Worm (Caenorhabditis elegans): ENCODE results near the gene W04B5.5.
"Not testable (repeated sequence)": the region's sequence is repeated elsewhere in the genome, so short reads cannot be mapped to it uniquely, and the experiment has no call there.

Gene W04B5.5

ce11 chrIII:2435373-2435772 is 17.4 kb upstream of the W04B5.5 start, which contains the start of gene W04B5.6:
TSS of gene W04B5.6 (minus strand) at chrIII:2435473.
- TF ChIP-seq egl-18 (GFP tag; IDR thresholded peaks at IDR 0.05); him-1 (tag; optimal IDR thresholded peaks at IDR 0.05); ztf-26 (tag; optimal IDR thresholded peaks at IDR 0.05): not testable (repeated sequence)

- TF ChIP-seq F57C9.4 (tag; optimal IDR thresholded peaks at IDR 0.05) = no peak
- TF ChIP-seq hmg-1.2 (GFP tag; IDR thresholded peaks at IDR 0.05) = peak; percentile 56
Measured at ce11 chrIII:2432925-2433324, 14.9 kb upstream of the W04B5.5 start.

DNA sequence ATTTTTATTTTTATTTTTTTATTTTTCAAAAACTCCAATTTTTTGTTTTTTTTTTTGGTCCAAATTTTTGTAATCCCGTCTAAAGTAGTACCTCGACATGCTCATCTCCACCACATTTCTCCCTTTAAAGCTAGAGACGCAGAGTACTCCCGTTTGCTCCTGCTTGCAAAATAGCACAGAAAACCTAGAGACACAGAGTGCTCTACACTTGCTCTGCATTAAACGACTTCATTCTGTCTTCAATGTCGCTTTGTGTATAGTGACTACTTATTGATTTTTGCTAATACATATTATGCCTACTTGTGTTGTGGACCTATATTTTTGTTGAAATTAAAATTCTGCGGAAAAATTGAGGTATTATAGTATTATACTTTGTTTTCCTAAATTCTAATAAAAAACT is 8.1 kb upstream of the W04B5.5 start, which contains the start of gene W04B5.8:
Gene W04B5.8, plus strand, starts transcription at position 195 of the 400 bp plus-strand sequence.
- TF ChIP-seq athp-1 (tag; optimal IDR thresholded peaks at IDR 0.05) (no peak), lin-26 (GFP tag; IDR thresholded peaks at IDR 0.05) (no peak), hmg-1.2 (GFP tag; IDR thresholded peaks at IDR 0.05) (peak; percentile 76), ztf-18 (tag; optimal IDR thresholded peaks at IDR 0.05) (no peak), unc-130 (GFP tag; optimal IDR thresholded peaks at IDR 0.05) (no peak), lag-1 (GFP tag; IDR thresholded peaks at IDR 0.05) (no peak), mel-28 (tag; optimal IDR thresholded peaks at IDR 0.05; ENCODE audit: borderline replicate concordance) (no peak), ZK185.1 (tag; optimal IDR thresholded peaks at IDR 0.05; ENCODE audit: poor library complexity, severe bottlenecking) (no peak)

DNA sequence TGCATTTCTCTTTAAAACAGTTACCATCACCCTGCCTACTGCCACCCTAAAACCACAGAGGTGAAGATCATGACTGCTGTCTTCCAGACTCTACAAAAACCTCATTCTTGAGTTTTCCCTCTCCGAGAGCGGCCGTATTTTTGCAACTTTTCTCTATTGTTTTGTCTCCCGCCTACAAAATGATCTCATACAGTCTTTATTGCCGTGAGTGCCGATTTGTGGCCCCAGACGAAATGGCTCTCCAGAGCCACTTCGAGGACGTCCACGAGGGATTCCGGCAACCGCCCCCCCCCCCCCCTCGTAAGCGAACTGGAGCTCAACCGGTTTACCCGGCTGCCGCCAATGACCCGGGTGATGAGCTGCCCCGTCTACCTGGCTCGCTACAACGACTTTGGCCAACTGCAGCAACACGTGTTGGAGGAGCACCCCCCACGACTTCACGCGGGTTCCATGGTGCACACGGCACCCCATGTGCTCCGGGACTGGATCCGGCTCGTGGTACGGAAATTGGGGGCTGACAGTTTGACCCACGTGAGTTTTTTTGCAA is 6.8 kb upstream of the W04B5.5 start:
- no peak for TF ChIP-seq him-1 (tag; optimal IDR thresholded peaks at IDR 0.05)
- no peak for TF ChIP-seq athp-1 (tag; optimal IDR thresholded peaks at IDR 0.05)
- peak; percentile 93 for TF ChIP-seq zfh-2 (GFP tag; conservative IDR thresholded peaks at IDR 0.05)
- TF ChIP-seq F37B4.10 (GFP tag; IDR thresholded peaks at IDR 0.05) = 0 out of 2 replicates have a peak, but pooled peaks have one; percentile 57
- TF ChIP-seq dox-1 (GFP tag; IDR thresholded peaks at IDR 0.05) = 0 out of 2 replicates have a peak, but pooled peaks have one; percentile 23
- TF ChIP-seq mes-4 (tag; optimal IDR thresholded peaks at IDR 0.05) = no peak
- TF ChIP-seq ceh-79 (tag; optimal IDR thresholded peaks at IDR 0.05) = peak; percentile 2
- TF ChIP-seq egrh-3 (GFP tag; IDR thresholded peaks at IDR 0.05) = peak; percentile 90
- peak; percentile 61 for TF ChIP-seq zim-3 (tag; optimal IDR thresholded peaks at IDR 0.05)
- TF ChIP-seq mcd-1 (GFP tag; IDR thresholded peaks at IDR 0.05) = 0 out of 2 replicates have a peak, but pooled peaks have one; percentile 8

DNA sequence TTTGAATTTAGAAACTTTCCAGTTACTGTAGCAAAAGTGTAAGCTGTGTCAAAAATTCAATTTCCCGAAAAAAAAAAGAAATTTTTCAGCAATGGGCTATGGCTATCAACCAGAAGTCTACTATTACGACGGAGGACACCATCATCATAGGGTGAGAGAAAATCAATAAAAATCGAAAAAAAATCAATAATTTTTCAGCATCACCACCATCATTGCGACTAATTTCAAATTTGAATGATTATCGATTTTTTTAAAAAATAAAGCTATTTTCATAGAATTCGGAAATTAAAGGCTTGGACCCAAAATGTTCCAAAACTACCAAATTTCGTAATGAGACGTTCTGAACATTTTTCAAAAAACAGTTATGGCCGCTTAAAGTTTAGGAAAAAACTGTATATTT is 5.6 kb upstream of the W04B5.5 start:
- no peak for TF ChIP-seq ztf-25 (GFP tag; IDR thresholded peaks at IDR 0.05)
- no peak for TF ChIP-seq Y53G8AR.9 (GFP tag; conservative IDR thresholded peaks at IDR 0.05)
- no peak for TF ChIP-seq F10E7.11 (tag; optimal IDR thresholded peaks at IDR 0.05)
- TF ChIP-seq ztf-6 (GFP tag; IDR thresholded peaks at IDR 0.05) = no peak
- TF ChIP-seq nfyb-1 (GFP tag; IDR thresholded peaks at IDR 0.05) = no peak
- TF ChIP-seq aptf-3 (GFP tag; IDR thresholded peaks at IDR 0.05) = no peak
- no peak for TF ChIP-seq B0336.3 (GFP tag; IDR thresholded peaks at IDR 0.05)
- TF ChIP-seq lir-1 (GFP tag; conservative IDR thresholded peaks at IDR 0.05) = no peak
- no peak for TF ChIP-seq D2030.7 (GFP tag; IDR thresholded peaks at IDR 0.05)
- TF ChIP-seq cebp-2 (GFP tag; IDR thresholded peaks at IDR 0.05) = no peak
- TF ChIP-seq nfya-1 (tag; optimal IDR thresholded peaks at IDR 0.05; ENCODE audit: borderline replicate concordance, insufficient read depth) = no peak
- TF ChIP-seq ceh-40 (GFP tag; IDR thresholded peaks at IDR 0.05) = no peak
